Fruit fly (Drosophila melanogaster) S2 (cell line): Measurements from ENCODE around the gene Prestin.

Source experiments
- CG8478 ChIP-seq: fragments of >200 bp; optimal IDR thresholded peaks from 2 replicates; lab custom pipeline; 2018
- CTCF ChIP-seq, 2 experiments: fragments of >200 bp; optimal IDR thresholded peaks; 2 replicates each; lab custom pipeline; 2018

DNA sequence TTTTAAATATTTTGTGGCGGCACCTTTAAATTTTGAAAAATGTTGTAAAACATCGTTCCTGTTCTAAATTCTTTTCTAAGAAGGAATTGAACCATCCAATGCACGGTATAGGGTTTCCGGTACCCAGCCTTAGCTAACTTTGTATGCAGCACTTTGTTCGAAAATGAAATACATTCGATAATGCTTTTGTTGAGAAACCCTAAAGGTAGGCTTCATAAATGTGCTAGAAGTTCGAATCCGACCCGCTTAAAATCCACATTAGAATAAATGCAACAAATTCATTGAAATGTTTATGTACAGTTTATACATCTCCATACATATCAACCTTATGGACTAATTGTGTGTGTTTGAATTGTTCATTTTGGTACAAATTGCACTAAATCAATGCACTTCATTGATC, 9.0 kb downstream of the Prestin start:
- no peak for TF ChIP-seq CTCF (optimal IDR thresholded peaks at IDR 0.05; lab: Kevin White, UChicago)
- TF ChIP-seq CG8478 (lab: Kevin White, UChicago) = no peak
